Worm (Caenorhabditis elegans): ENCODE measurements around the gene cest-34.

Gene cest-34

ce11 chrV:6691813-6692351 is 15.3 kb downstream of the cest-34 start, which contains the start of gene mtl-1 (continued):
- TF ChIP-seq ceh-32 (tag; optimal IDR thresholded peaks at IDR 0.05; ENCODE audit: poor library complexity) (no peak), egl-27 (tag; optimal IDR thresholded peaks at IDR 0.05) (no peak), F37D6.2 (tag; optimal IDR thresholded peaks at IDR 0.05) (no peak), tra-1 (GFP tag; IDR thresholded peaks at IDR 0.05) (no peak), pha-4 (GFP tag; IDR thresholded peaks at IDR 0.05) (no peak), pha-4 (tag; optimal IDR thresholded peaks at IDR 0.05) (no peak), nhr-237 (tag; optimal IDR thresholded peaks at IDR 0.05) (no peak), ZK337.2 (GFP tag; IDR thresholded peaks at IDR 0.05) (no peak), ceh-20 (GFP tag; IDR thresholded peaks at IDR 0.05) (no peak), Y75B8A.6 (GFP tag; IDR thresholded peaks at IDR 0.05) (no peak), dmd-6 (GFP tag; IDR thresholded peaks at IDR 0.05) (peak; percentile 43; the same call in 1 of the 2 replicates), hlh-30 (tag; optimal IDR thresholded peaks at IDR 0.05; ENCODE audit: insufficient read depth) (no peak), nhr-10 (tag; optimal IDR thresholded peaks at IDR 0.05) (no peak), dve-1 (tag; optimal IDR thresholded peaks at IDR 0.05; ENCODE audit: insufficient read depth) (peak; percentile 32), D1046.2 (GFP tag; IDR thresholded peaks at IDR 0.05) (no peak), egl-43 (GFP tag; IDR thresholded peaks at IDR 0.05) (no peak), lin-38 (GFP tag; IDR thresholded peaks at IDR 0.05) (no peak), nhr-28 (tag; optimal IDR thresholded peaks at IDR 0.05) (peak; percentile 78), daf-19 (GFP tag; conservative IDR thresholded peaks at IDR 0.05) (no peak), saeg-2 (GFP tag; IDR thresholded peaks at IDR 0.05) (no peak), zfp-2 (tag; optimal IDR thresholded peaks at IDR 0.05) (no peak), ztf-11 (tag; optimal IDR thresholded peaks at IDR 0.05) (no peak), nhr-6 (tag; optimal IDR thresholded peaks at IDR 0.05) (no peak), snpc-4 (tag; optimal IDR thresholded peaks at IDR 0.05) (no peak), mdl-1 (tag; optimal IDR thresholded peaks at IDR 0.05) (peak in 1 of 2 experiments; percentile 46), R02D3.7 (tag; optimal IDR thresholded peaks at IDR 0.05) (no peak), lin-13 (GFP tag; optimal IDR thresholded peaks at IDR 0.05) (no peak), tag-97 (GFP tag; IDR thresholded peaks at IDR 0.05) (no peak), vab-7 (GFP tag; IDR thresholded peaks at IDR 0.05) (no peak), snpc-1.2 (GFP tag; IDR thresholded peaks at IDR 0.05) (no peak), mxl-2 (GFP tag; conservative IDR thresholded peaks at IDR 0.05) (no peak), F44E2.7 (GFP tag; IDR thresholded peaks at IDR 0.05) (no peak), lin-15B (tag; optimal IDR thresholded peaks at IDR 0.05) (no peak), hlh-11 (tag; optimal IDR thresholded peaks at IDR 0.05) (peak; percentile 32), ZK546.5 (tag; optimal IDR thresholded peaks at IDR 0.05) (no peak), mep-1 (tag; optimal IDR thresholded peaks at IDR 0.05) (no peak), aly-2 (tag; optimal IDR thresholded peaks at IDR 0.05) (no peak), ceh-62 (tag; optimal IDR thresholded peaks at IDR 0.05) (no peak), spr-1 (tag; optimal IDR thresholded peaks at IDR 0.05) (no peak), madf-9 (GFP tag; conservative IDR thresholded peaks at IDR 0.05) (no peak), dmd-8 (GFP tag; IDR thresholded peaks at IDR 0.05) (no peak), T20F7.1 (GFP tag; optimal IDR thresholded peaks at IDR 0.05) (peak; percentile 11), nhr-25 (tag; optimal IDR thresholded peaks at IDR 0.05; ENCODE audit: borderline replicate concordance, insufficient read depth) (no peak), hif-1 (tag; optimal IDR thresholded peaks at IDR 0.05) (no peak), T26A8.4 (GFP tag; IDR thresholded peaks at IDR 0.05) (no peak), nhr-102 (tag; optimal IDR thresholded peaks at IDR 0.05) (peak; percentile 11), skn-1 (tag; optimal IDR thresholded peaks at IDR 0.05) (no peak), daf-12 (tag; optimal IDR thresholded peaks at IDR 0.05) (no peak), mdt-29 (GFP tag; IDR thresholded peaks at IDR 0.05) (no peak), php-3 (GFP tag; IDR thresholded peaks at IDR 0.05) (no peak), unc-130 (GFP tag; optimal IDR thresholded peaks at IDR 0.05) (no peak), lin-39 (tag; optimal IDR thresholded peaks at IDR 0.05) (no peak)
